Fruit fly (Drosophila melanogaster) whole organism, pupa: ENCODE data around the gene CG3703.

Experiments
- CG12605 ChIP-seq: fragments of 200-800 bp; sonication (Bioruptor generic); IDR thresholded peaks from 2 replicates; pipeline ENCODE4 v1.3.6; 2022; ENCODE audit warnings: missing biosample characterization, missing genetic modification characterization
- CG13204 ChIP-seq: fragments of 200-800 bp; sonication (Bioruptor generic); optimal IDR thresholded peaks from 2 replicates; lab custom pipeline; 2018; ENCODE audit warnings: missing biosample characterization, mild to moderate bottlenecking, missing genetic modification characterization, moderate library complexity
- CG14655 ChIP-seq: fragments of 200-800 bp; sonication (Bioruptor generic); optimal IDR thresholded peaks from 3 replicates; lab custom pipeline; 2017; ENCODE audit warnings: mild to moderate bottlenecking, missing biosample characterization, missing genetic modification reagents, missing genetic modification characterization
- CG17806 ChIP-seq: fragments of 200-800 bp; sonication (Bioruptor generic); optimal IDR thresholded peaks from 2 replicates; lab custom pipeline; 2018; ENCODE audit warnings: missing biosample characterization, mild to moderate bottlenecking, missing genetic modification characterization, moderate library complexity
- CG32121 ChIP-seq: fragments of 200-800 bp; sonication (Bioruptor generic); IDR thresholded peaks from 2 replicates; pipeline ENCODE4 v1.3.6; 2022; ENCODE audit warnings: missing biosample characterization, missing genetic modification characterization
- CG34367 ChIP-seq: fragments of 200-800 bp; sonication (Bioruptor generic); optimal IDR thresholded peaks from 2 replicates; lab custom pipeline; 2018; ENCODE audit warnings: missing biosample characterization, mild to moderate bottlenecking, missing genetic modification characterization
- CG4496 ChIP-seq: fragments of 200-800 bp; sonication (Bioruptor generic); IDR thresholded peaks from 3 replicates; pipeline ENCODE4 v1.3.6; 2022; ENCODE audit warnings: missing biosample characterization, missing genetic modification characterization
- CG9948 ChIP-seq: fragments of 200-800 bp; sonication (Bioruptor generic); optimal IDR thresholded peaks from 2 replicates; lab custom pipeline; 2018; ENCODE audit warnings: missing biosample characterization, mild to moderate bottlenecking, missing genetic modification characterization, moderate library complexity
- D1 ChIP-seq: fragments of 200-800 bp; sonication (Bioruptor generic); optimal IDR thresholded peaks from 2 replicates; lab custom pipeline; 2018; ENCODE audit warnings: missing biosample characterization, mild to moderate bottlenecking, missing genetic modification characterization, moderate library complexity
- EcR ChIP-seq: fragments of 200-800 bp; sonication (Bioruptor generic); optimal IDR thresholded peaks from 3 replicates; lab custom pipeline; 2019; ENCODE audit warnings: missing biosample characterization, missing genetic modification characterization, mild to moderate bottlenecking, moderate library complexity, missing genetic modification reagents
- Ets98B ChIP-seq: fragments of 200-800 bp; sonication (Bioruptor generic); IDR thresholded peaks from 2 replicates; pipeline ENCODE4 v1.3.6; 2022; ENCODE audit warnings: missing biosample characterization, missing genetic modification characterization
- Pif1A ChIP-seq: fragments of 200-800 bp; sonication (Bioruptor generic); optimal IDR thresholded peaks from 3 replicates; lab custom pipeline; 2016; ENCODE audit warnings: missing biosample characterization, missing genetic modification characterization

DNA sequence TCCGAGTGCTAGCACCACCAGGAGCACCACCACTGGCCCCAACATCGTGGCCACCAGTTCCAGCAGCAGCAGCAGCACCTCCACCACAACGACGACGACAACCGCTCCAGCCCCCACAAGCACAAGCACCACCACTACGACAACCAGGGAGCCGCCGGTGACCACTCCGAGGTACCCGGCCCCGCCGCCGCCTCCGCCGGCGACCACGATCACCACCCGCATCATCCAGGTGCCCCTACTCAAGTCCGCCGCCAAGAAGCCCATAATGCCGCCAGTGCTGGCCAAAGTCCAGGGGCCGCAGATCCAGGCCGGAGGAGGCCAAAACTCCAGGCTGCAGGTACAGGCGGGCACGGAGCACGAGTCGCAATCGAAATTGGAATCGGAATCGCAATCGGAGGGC, 11.6 kb downstream of the CG3703 start:
- TF ChIP-seq CG34367 (tag; lab: Kevin White, UChicago) (no peak), CG9948 (tag; lab: Kevin White, UChicago) (no peak), CG32121 (no peak), CG12605 (GFP tag; lab: Robert Waterston, UW) (no peak), CG13204 (no peak), D1 (tag; lab: Kevin White, UChicago) (no peak), Ets98B (GFP tag; lab: Robert Waterston, UW) (no peak), CG4496 (GFP tag; lab: Robert Waterston, UW) (no peak), EcR (no peak), CG14655 (GFP tag; lab: Kevin White, UChicago) (no peak), Pif1A (GFP tag; lab: Kevin White, UChicago) (no peak), CG17806 (no peak)
